Fruit fly (Drosophila melanogaster): Measurements from ENCODE around the gene Pkc98E.

dm6 chr3R:29076609-29077008 is 37.7 kb downstream of the Pkc98E start:
- TF ChIP-seq Blimp-1 (GFP tag; optimal IDR thresholded peaks at IDR 0.05) (no peak), CG10631 (GFP tag; optimal IDR thresholded peaks at IDR 0.05) (no peak), Hr39 (GFP tag; optimal IDR thresholded peaks at IDR 0.05) (no peak), CG15336 (GFP tag; IDR thresholded peaks at IDR 0.05) (no peak), CG8632 (GFP tag; optimal IDR thresholded peaks at IDR 0.05) (no peak), CG6792 (GFP tag; optimal IDR thresholded peaks at IDR 0.05) (no peak), CG4318 (GFP tag; optimal IDR thresholded peaks at IDR 0.05) (no peak)
